Worm (Caenorhabditis elegans) whole organism, young adult: Measurements from ENCODE around the gene aptf-2.

Experiments used
- B0261.1 ChIP-seq: sonication (generic microtip); optimal IDR thresholded peaks from 2 replicates; lab custom pipeline; 2016; ENCODE audit warnings: mild to moderate bottlenecking, missing genetic modification characterization, moderate library complexity, missing compliant biosample characterization
- C06A6.2 ChIP-seq: fragments of 200-800 bp; sonication (Bioruptor generic); conservative IDR thresholded peaks from 2 replicates; pipeline ENCODE4 v1.3.6; 2022; ENCODE audit warnings: missing genetic modification characterization, missing compliant biosample characterization
- D2030.7 ChIP-seq: fragments of 200-800 bp; sonication (Bioruptor generic); IDR thresholded peaks from 2 replicates; pipeline ENCODE4 v1.3.6; 2022; ENCODE audit warnings: missing genetic modification reagents, missing genetic modification characterization, missing compliant biosample characterization
- F33H1.4 ChIP-seq: fragments of 200-800 bp; sonication (Bioruptor generic); IDR thresholded peaks from 2 replicates; pipeline ENCODE4 v1.3.6; 2022; ENCODE audit warnings: missing genetic modification reagents, missing genetic modification characterization, missing compliant biosample characterization
- F39B2.1 ChIP-seq: fragments of 200-800 bp; sonication (Bioruptor generic); IDR thresholded peaks from 2 replicates; pipeline ENCODE4 v1.3.6; 2022; ENCODE audit warnings: missing genetic modification reagents, missing genetic modification characterization, missing compliant biosample characterization
- F52B5.7 ChIP-seq: sonication (generic microtip); optimal IDR thresholded peaks from 2 replicates; lab custom pipeline; 2016; ENCODE audit warnings: mild to moderate bottlenecking, missing genetic modification characterization, missing compliant biosample characterization
- F57A8.1 ChIP-seq: fragments of 200-800 bp; sonication (Bioruptor generic); optimal IDR thresholded peaks from 2 replicates; lab custom pipeline; 2018; ENCODE audit warnings: mild to moderate bottlenecking, missing genetic modification characterization, moderate library complexity, missing compliant biosample characterization
- T26A5.8 ChIP-seq: sonication (generic microtip); optimal IDR thresholded peaks from 2 replicates; lab custom pipeline; 2016; ENCODE audit warnings: missing genetic modification characterization, missing compliant biosample characterization
- Y53F4B.3 ChIP-seq: fragments of 200-800 bp; sonication (Bioruptor generic); IDR thresholded peaks from 2 replicates; pipeline ENCODE4 v1.3.6; 2022; ENCODE audit warnings: missing genetic modification reagents, missing genetic modification characterization, missing compliant biosample characterization
- Y56A3A.18 ChIP-seq: fragments of 200-800 bp; sonication (Bioruptor generic); IDR thresholded peaks from 2 replicates; pipeline ENCODE4 v1.3.6; 2022; ENCODE audit warnings: missing genetic modification reagents, missing genetic modification characterization, missing compliant biosample characterization
- Y95B8A.8 ChIP-seq: fragments of 200-800 bp; sonication (Bioruptor generic); IDR thresholded peaks from 2 replicates; pipeline ENCODE4 v1.3.6; 2022; ENCODE audit warnings: missing genetic modification reagents, missing genetic modification characterization, missing compliant biosample characterization
- aptf-3 ChIP-seq: fragments of 200-800 bp; sonication (Bioruptor generic); IDR thresholded peaks from 2 replicates; pipeline ENCODE4 v1.3.6; 2022; ENCODE audit warnings: missing genetic modification characterization, missing compliant biosample characterization
- attf-3 ChIP-seq: fragments of 200-800 bp; sonication (Bioruptor generic); conservative IDR thresholded peaks from 2 replicates; pipeline ENCODE4 v1.3.6; 2022; ENCODE audit warnings: missing genetic modification reagents, missing genetic modification characterization, missing compliant biosample characterization
- bed-2 ChIP-seq: fragments of 200-800 bp; sonication (Bioruptor generic); IDR thresholded peaks from 2 replicates; pipeline ENCODE4 v1.3.6; 2022; ENCODE audit warnings: missing genetic modification reagents, missing genetic modification characterization, missing compliant biosample characterization
- ccch-3 ChIP-seq: fragments of 200-800 bp; sonication (Bioruptor generic); optimal IDR thresholded peaks from 2 replicates; lab custom pipeline; 2018; ENCODE audit warnings: mild to moderate bottlenecking, missing genetic modification characterization, missing compliant biosample characterization
- ceh-27 ChIP-seq: fragments of 200-800 bp; sonication (Bioruptor generic); optimal IDR thresholded peaks from 2 replicates; lab custom pipeline; 2018; ENCODE audit warnings: mild to moderate bottlenecking, missing genetic modification characterization, moderate library complexity, missing compliant biosample characterization
- ceh-40 ChIP-seq: fragments of 200-800 bp; sonication (Bioruptor generic); IDR thresholded peaks from 2 replicates; pipeline ENCODE4 v1.3.6; 2022; ENCODE audit warnings: missing genetic modification characterization, missing compliant biosample characterization
- ceh-79 ChIP-seq: sonication (generic microtip); optimal IDR thresholded peaks from 2 replicates; lab custom pipeline; 2017; ENCODE audit warnings: mild to moderate bottlenecking, missing genetic modification characterization, missing compliant biosample characterization
- ceh-91 ChIP-seq: fragments of 200-800 bp; sonication (Bioruptor generic); IDR thresholded peaks from 2 replicates; pipeline ENCODE4 v1.3.6; 2022; ENCODE audit warnings: missing genetic modification reagents, missing genetic modification characterization, missing compliant biosample characterization
- chd-7 ChIP-seq: sonication (generic microtip); optimal IDR thresholded peaks from 2 replicates; lab custom pipeline; 2016; ENCODE audit warnings: mild to moderate bottlenecking, missing genetic modification characterization, moderate library complexity, missing compliant biosample characterization
- dpff-1 ChIP-seq: sonication (generic microtip); optimal IDR thresholded peaks from 2 replicates; lab custom pipeline; 2017; ENCODE audit warnings: mild to moderate bottlenecking, missing genetic modification characterization, missing compliant biosample characterization
- dpl-1 ChIP-seq: fragments of 150-350 bp; optimal IDR thresholded peaks from 2 replicates; lab custom pipeline; 2014; ENCODE audit warnings: missing biosample characterization, missing genetic modification reagents, missing genetic modification characterization
- efl-1 ChIP-seq: fragments of 150-350 bp; optimal IDR thresholded peaks from 2 replicates; lab custom pipeline; 2014; ENCODE audit warnings: missing biosample characterization, missing genetic modification reagents, missing genetic modification characterization
- egl-18 ChIP-seq: fragments of 200-800 bp; sonication (Bioruptor generic); IDR thresholded peaks from 2 replicates; pipeline ENCODE4 v1.3.6; 2022; ENCODE audit warnings: missing genetic modification reagents, missing genetic modification characterization, missing compliant biosample characterization
- egl-44 ChIP-seq: fragments of 200-800 bp; sonication (Bioruptor generic); IDR thresholded peaks from 2 replicates; pipeline ENCODE4 v1.3.6; 2022; ENCODE audit warnings: missing genetic modification reagents, missing genetic modification characterization, missing compliant biosample characterization
- him-1 ChIP-seq: sonication (generic microtip); optimal IDR thresholded peaks from 2 replicates; lab custom pipeline; 2016; ENCODE audit warnings: missing genotype, missing genetic modification reagents, missing genetic modification characterization, missing compliant biosample characterization
- hlh-12 ChIP-seq: sonication (generic microtip); optimal IDR thresholded peaks from 2 replicates; lab custom pipeline; 2016; ENCODE audit warnings: missing genetic modification characterization, missing compliant biosample characterization
- hrde-1 ChIP-seq: sonication (generic microtip); optimal IDR thresholded peaks from 2 replicates; lab custom pipeline; 2016; ENCODE audit warnings: missing genetic modification characterization, mild to moderate bottlenecking, missing compliant biosample characterization, moderate library complexity, missing genotype, missing genetic modification reagents, borderline replicate concordance
- hsf-1 ChIP-seq: fragments of 200-800 bp; sonication (Bioruptor generic); IDR thresholded peaks from 2 replicates; pipeline ENCODE4 v1.3.6; 2022; ENCODE audit warnings: missing genetic modification reagents, missing genetic modification characterization, missing compliant biosample characterization
- lin-35 ChIP-seq, 3 experiments: fragments of 150-350 bp in 2 of 3; sonication (generic microtip) in 1 of 3; optimal IDR thresholded peaks; 2 replicates each; lab custom pipeline; 2014 to 2018; ENCODE audit warnings: missing biosample characterization in 3 of 3, missing genetic modification characterization in 3 of 3, missing genetic modification reagents in 3 of 3
- lin-54 ChIP-seq: fragments of 200-800 bp; sonication (Bioruptor generic); optimal IDR thresholded peaks from 2 replicates; lab custom pipeline; 2018; ENCODE audit warnings: mild to moderate bottlenecking, missing genetic modification characterization, missing compliant biosample characterization
- lsl-1 ChIP-seq: fragments of 200-800 bp; sonication (Bioruptor generic); optimal IDR thresholded peaks from 2 replicates; lab custom pipeline; 2018; ENCODE audit warnings: mild to moderate bottlenecking, missing genetic modification characterization, moderate library complexity, missing compliant biosample characterization
- madf-10 ChIP-seq: sonication (generic microtip); optimal IDR thresholded peaks from 2 replicates; lab custom pipeline; 2016; ENCODE audit warnings: mild to moderate bottlenecking, missing genetic modification characterization, missing compliant biosample characterization
- madf-6 ChIP-seq: fragments of 200-800 bp; sonication (Bioruptor generic); IDR thresholded peaks from 2 replicates; pipeline ENCODE4 v1.3.6; 2022; ENCODE audit warnings: missing genetic modification reagents, missing genetic modification characterization, missing compliant biosample characterization
- madf-8 ChIP-seq: fragments of 200-800 bp; sonication (Bioruptor generic); conservative IDR thresholded peaks from 2 replicates; pipeline ENCODE4 v1.3.6; 2022; ENCODE audit warnings: missing genetic modification reagents, missing genetic modification characterization, missing compliant biosample characterization
- mcd-1 ChIP-seq: fragments of 200-800 bp; sonication (Bioruptor generic); IDR thresholded peaks from 2 replicates; pipeline ENCODE4 v1.3.6; 2022; ENCODE audit warnings: missing genetic modification reagents, missing genetic modification characterization, missing compliant biosample characterization
- mel-28 ChIP-seq: sonication (generic microtip); optimal IDR thresholded peaks from 2 replicates; lab custom pipeline; 2016; ENCODE audit warnings: borderline replicate concordance, mild to moderate bottlenecking, missing genetic modification characterization, missing compliant biosample characterization
- nhr-120 ChIP-seq: fragments of 200-800 bp; sonication (Bioruptor generic); IDR thresholded peaks from 2 replicates; pipeline ENCODE4 v1.3.6; 2022; ENCODE audit warnings: missing genetic modification characterization, missing compliant biosample characterization
- pha-4 ChIP-seq: fragments of 150-350 bp; sonication (generic microtip); optimal IDR thresholded peaks from 2 replicates; lab custom pipeline; 2014; ENCODE audit warnings: missing biosample characterization, missing genetic modification reagents, missing genetic modification characterization
- sea-2 ChIP-seq: fragments of 200-800 bp; sonication (Bioruptor generic); IDR thresholded peaks from 2 replicates; pipeline ENCODE4 v1.3.6; 2022; ENCODE audit warnings: missing genetic modification characterization, missing compliant biosample characterization
- snpc-1.3 ChIP-seq: sonication (generic microtip); optimal IDR thresholded peaks from 2 replicates; lab custom pipeline; 2017; ENCODE audit warnings: missing genetic modification characterization, mild to moderate bottlenecking, missing compliant biosample characterization, antibody characterized with exemption, moderate library complexity, missing genotype, missing genetic modification reagents; ENCODE audit not compliant: insufficient read depth
- snpc-4 ChIP-seq, 5 experiments: fragments of 150-350 bp in 1 of 5; sonication (generic microtip) in 4 of 5; optimal IDR thresholded peaks; 2 replicates each; lab custom pipeline; 2014 to 2018; ENCODE audit warnings: missing genetic modification characterization in 5 of 5, missing biosample characterization in 3 of 5, antibody characterized with exemption in 2 of 5, mild to moderate bottlenecking in 2 of 5, missing compliant biosample characterization in 2 of 5, missing genotype in 2 of 5, moderate library complexity in 2 of 5, missing genetic modification reagents in 1 of 5
- sptf-2 ChIP-seq: fragments of 200-800 bp; sonication (Bioruptor generic); optimal IDR thresholded peaks from 2 replicates; lab custom pipeline; 2018; ENCODE audit warnings: mild to moderate bottlenecking, missing genetic modification characterization, missing compliant biosample characterization
- tbp1 ChIP-seq: fragments of 200-800 bp; sonication (Bioruptor generic); optimal IDR thresholded peaks from 2 replicates; lab custom pipeline; 2018; ENCODE audit warnings: mild to moderate bottlenecking, missing genetic modification characterization, missing compliant biosample characterization
- xnd-1 ChIP-seq: sonication (generic microtip); optimal IDR thresholded peaks from 2 replicates; lab custom pipeline; 2016; ENCODE audit warnings: missing genotype, missing genetic modification reagents, missing genetic modification characterization, missing compliant biosample characterization
- zfh-2 ChIP-seq: fragments of 200-800 bp; sonication (Bioruptor generic); conservative IDR thresholded peaks from 2 replicates; pipeline ENCODE4 v1.3.6; 2022; ENCODE audit warnings: missing genetic modification reagents, missing genetic modification characterization, missing compliant biosample characterization
- zim-3 ChIP-seq: sonication (generic microtip); optimal IDR thresholded peaks from 2 replicates; lab custom pipeline; 2017; ENCODE audit warnings: mild to moderate bottlenecking, missing genetic modification characterization, moderate library complexity, missing compliant biosample characterization
- ztf-6 ChIP-seq: fragments of 200-800 bp; sonication (Bioruptor generic); IDR thresholded peaks from 2 replicates; pipeline ENCODE4 v1.3.6; 2022; ENCODE audit warnings: missing genetic modification reagents, missing genetic modification characterization, missing compliant biosample characterization

Gene aptf-2

ce11 chrIV:13415739-13416271, at the start of gene aptf-2, which contains the start of gene pik-1:
Gene aptf-2 (minus strand): TSS chrIV:13416051.
Gene pik-1 (plus strand): TSS chrIV:13416041.
- no peak for TF ChIP-seq mel-28 (tag; lab: Kevin White, UChicago)
- TF ChIP-seq egl-18 (GFP tag; lab: Robert Waterston, UW): no peak
- TF ChIP-seq egl-44: no peak
- TF ChIP-seq lin-54 (GFP tag; lab: Kevin White, UChicago): peak; percentile 15
- TF ChIP-seq nhr-120: no peak
- TF ChIP-seq madf-8 (GFP tag; lab: Robert Waterston, UW): peak; percentile 69
- TF ChIP-seq madf-6 (GFP tag; lab: Robert Waterston, UW): peak; percentile 94
- TF ChIP-seq dpl-1 (GFP tag; lab: Kevin White, UChicago): peak; percentile 54
- TF ChIP-seq ztf-6: no peak
- no peak for TF ChIP-seq chd-7
- TF ChIP-seq B0261.1 (tag; lab: Kevin White, UChicago): no peak
- TF ChIP-seq F57A8.1 (GFP tag; lab: Kevin White, UChicago): no peak
- TF ChIP-seq C06A6.2 (GFP tag; lab: Robert Waterston, UW): no peak
- TF ChIP-seq hlh-12 (tag; lab: Kevin White, UChicago): no peak
- no peak for TF ChIP-seq snpc-1.3
- no peak for TF ChIP-seq bed-2 (GFP tag; lab: Robert Waterston, UW)
- no peak for TF ChIP-seq pha-4 (tag; lab: Kevin White, UChicago)
- no peak for TF ChIP-seq dpff-1
- TF ChIP-seq ceh-91 (GFP tag; lab: Robert Waterston, UW): 0 out of 2 replicates have a peak, but pooled peaks have one; percentile 13
- TF ChIP-seq zfh-2: no peak
- TF ChIP-seq efl-1 (GFP tag; lab: Kevin White, UChicago): peak; percentile 91
- TF ChIP-seq madf-10 (tag; lab: Kevin White, UChicago): no peak
- no peak for TF ChIP-seq Y95B8A.8 (GFP tag; lab: Robert Waterston, UW)
- peak; percentile 58 for TF ChIP-seq xnd-1
- TF ChIP-seq ceh-79: no peak
- TF ChIP-seq F39B2.1 (GFP tag; lab: Robert Waterston, UW): no peak
- TF ChIP-seq attf-3 (GFP tag; lab: Robert Waterston, UW): peak; percentile 45; the same call in 1 of the 2 replicates
- no peak for TF ChIP-seq ceh-27 (GFP tag; lab: Kevin White, UChicago)
- no peak for TF ChIP-seq Y53F4B.3 (GFP tag; lab: Robert Waterston, UW)
- TF ChIP-seq lsl-1 (GFP tag; lab: Kevin White, UChicago): peak; percentile 13
- no peak for TF ChIP-seq ceh-40 (GFP tag; lab: Robert Waterston, UW)
- TF ChIP-seq F52B5.7: no peak
- peak; percentile 70 for TF ChIP-seq hsf-1 (GFP tag; lab: Robert Waterston, UW)
- no peak for TF ChIP-seq ccch-3 (GFP tag; lab: Kevin White, UChicago)
- no peak for TF ChIP-seq tbp1 (GFP tag; lab: Kevin White, UChicago)
- no peak for TF ChIP-seq T26A5.8
- TF ChIP-seq him-1 (tag; lab: Kevin White, UChicago): no peak
- no peak for TF ChIP-seq sea-2
- TF ChIP-seq hrde-1 (tag; lab: Kevin White, UChicago): no peak
- TF ChIP-seq zim-3: no peak
- peak in 1 of 3 experiments; percentile 3 for TF ChIP-seq lin-35 (GFP tag; optimal IDR thresholded peaks at IDR 0.05; lab: Kevin White, UChicago)
- TF ChIP-seq snpc-4 (GFP tag; optimal IDR thresholded peaks at IDR 0.05; lab: Kevin White, UChicago): no peak
- TF ChIP-seq snpc-4 (tag; optimal IDR thresholded peaks at IDR 0.05; lab: Kevin White, UChicago): peak in 1 of 4 experiments; percentile 10
- no peak for TF ChIP-seq Y56A3A.18 (GFP tag; lab: Robert Waterston, UW)
- no peak for TF ChIP-seq mcd-1
- TF ChIP-seq D2030.7 (GFP tag; lab: Robert Waterston, UW): peak; percentile 48
- peak; percentile 21; the same call in 1 of the 2 replicates for TF ChIP-seq F33H1.4
- no peak for TF ChIP-seq aptf-3
- TF ChIP-seq sptf-2: no peak
